Worm (Caenorhabditis elegans): ENCODE measurements around the gene pitr-6.

DNA sequence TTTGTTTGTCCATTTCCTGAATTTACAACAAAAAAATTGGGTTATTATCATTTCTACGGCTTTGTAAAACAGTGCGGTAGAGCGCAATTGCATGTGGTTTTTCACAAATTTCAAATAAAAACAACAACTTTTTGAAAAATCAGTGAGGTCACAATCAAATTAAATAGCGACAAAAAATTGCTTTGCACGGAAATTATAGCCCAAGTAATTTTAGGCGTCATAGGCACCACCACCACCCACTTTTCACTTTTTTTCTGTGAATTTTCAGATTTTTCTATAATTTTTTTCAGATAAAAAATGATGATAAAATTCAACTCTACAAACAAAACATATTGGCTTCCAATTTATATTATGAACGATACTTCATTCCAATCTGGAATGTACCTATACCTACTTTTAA lies 12.1 kb downstream of the pitr-6 start, which contains the start of gene sre-38:
- no peak for TF ChIP-seq unc-62 (GFP tag; optimal IDR thresholded peaks at IDR 0.05)
- no peak for TF ChIP-seq ztf-4 (tag; optimal IDR thresholded peaks at IDR 0.05)
- TF ChIP-seq nhr-11 (tag; optimal IDR thresholded peaks at IDR 0.05): no peak
- no peak for TF ChIP-seq R02D3.7 (tag; optimal IDR thresholded peaks at IDR 0.05)
- no peak for TF ChIP-seq snpc-4 (tag; optimal IDR thresholded peaks at IDR 0.05)
- no peak for TF ChIP-seq lin-39 (tag; optimal IDR thresholded peaks at IDR 0.05)
- no peak for TF ChIP-seq ceh-82 (tag; optimal IDR thresholded peaks at IDR 0.05)
- TF ChIP-seq aly-2 (tag; optimal IDR thresholded peaks at IDR 0.05): no peak
- TF ChIP-seq mab-5 (tag; optimal IDR thresholded peaks at IDR 0.05): no peak
- no peak for TF ChIP-seq nhr-12 (tag; optimal IDR thresholded peaks at IDR 0.05)
- no peak for TF ChIP-seq dmd-4 (tag; optimal IDR thresholded peaks at IDR 0.05)
- no peak for TF ChIP-seq ZK546.5 (tag; optimal IDR thresholded peaks at IDR 0.05)
- no peak for TF ChIP-seq nhr-237 (tag; optimal IDR thresholded peaks at IDR 0.05)
- TF ChIP-seq nhr-25 (tag; optimal IDR thresholded peaks at IDR 0.05): no peak

All from whole organism, L2 larva.